Worm (Caenorhabditis elegans): ENCODE measurements around the gene R10E4.3.

DNA sequence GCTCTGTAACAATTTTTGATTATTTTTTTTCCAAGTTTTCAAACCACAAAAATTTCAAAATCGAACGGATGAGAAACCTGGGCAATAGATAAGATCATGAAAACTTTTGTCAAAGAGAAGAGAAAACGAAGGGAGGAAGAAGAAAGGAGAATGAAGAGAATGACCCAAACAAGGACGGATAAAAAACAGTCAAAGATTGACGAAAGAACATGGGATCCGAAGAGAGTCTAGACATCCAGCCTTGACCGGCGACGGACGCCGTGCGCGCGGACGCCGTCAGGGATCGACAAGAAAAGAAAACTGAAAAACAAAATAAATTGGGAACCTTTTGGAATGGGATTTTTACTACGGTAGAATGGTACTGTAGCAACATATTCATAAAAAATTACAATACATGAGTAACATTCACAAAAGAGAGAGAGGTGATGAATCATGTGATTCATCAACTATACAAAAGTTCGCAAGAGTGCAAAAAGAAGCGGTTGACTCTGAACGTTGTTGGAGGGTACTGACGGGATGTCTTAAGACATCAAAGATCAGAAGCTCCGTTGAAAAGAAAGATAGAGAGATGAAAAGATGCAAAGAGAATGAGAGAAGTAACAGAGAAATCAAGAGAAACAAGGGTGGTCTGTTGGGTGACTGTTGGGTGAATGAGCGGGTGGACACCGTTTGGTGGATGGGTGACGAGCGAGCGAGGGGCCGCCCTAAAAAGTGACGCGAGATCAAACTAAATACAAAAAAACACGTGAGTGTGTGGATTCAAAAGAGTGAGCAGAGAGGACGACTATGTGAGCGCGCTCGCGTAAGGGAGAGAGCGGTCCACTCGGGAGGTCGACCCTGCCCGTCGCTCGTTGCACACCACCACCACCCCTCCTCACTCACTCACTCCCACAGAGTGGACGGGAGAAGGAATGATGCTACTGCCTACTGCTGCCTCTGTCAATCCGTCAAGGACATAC lies 6.8 kb downstream of the R10E4.3 start, which contains the start of gene sup-26:
- peak; percentile 31 for TF ChIP-seq ets-7 (tag; optimal IDR thresholded peaks at IDR 0.05)
- TF ChIP-seq sea-1 (GFP tag; conservative IDR thresholded peaks at IDR 0.05), result peak; percentile 83; the same call in 1 of the 2 replicates
- TF ChIP-seq ama-1 (optimal IDR thresholded peaks at IDR 0.05), result no peak
- peak; percentile 41 for TF ChIP-seq B0310.2 (tag; optimal IDR thresholded peaks at IDR 0.05)
- peak; percentile 60 for TF ChIP-seq F13C5.2 (tag; optimal IDR thresholded peaks at IDR 0.05)
- peak; percentile 78 for TF ChIP-seq aly-1 (tag; optimal IDR thresholded peaks at IDR 0.05)
- peak; percentile 13 for TF ChIP-seq tra-4 (tag; optimal IDR thresholded peaks at IDR 0.05)
- TF ChIP-seq hmg-4 (GFP tag; optimal IDR thresholded peaks at IDR 0.05), result peak; percentile 80
- TF ChIP-seq flt-1 (GFP tag; IDR thresholded peaks at IDR 0.05), result no peak; the same call in 1 of the 2 replicates
- TF ChIP-seq scrt-1 (GFP tag; IDR thresholded peaks at IDR 0.05), result peak; percentile 51; the same call in 1 of the 2 replicates
- TF ChIP-seq tbx-37 (GFP tag; conservative IDR thresholded peaks at IDR 0.05), result no peak
- TF ChIP-seq pes-1 (GFP tag; IDR thresholded peaks at IDR 0.05), result peak; percentile 49; the same call in 1 of the 2 replicates
- no peak for TF ChIP-seq ceh-36 (tag; optimal IDR thresholded peaks at IDR 0.05)
- TF ChIP-seq hnd-1 (tag; optimal IDR thresholded peaks at IDR 0.05), result no peak

Data from whole organism, early embryonic.